Fruit fly (Drosophila melanogaster): Measurements from ENCODE around the gene Tk.

Tk gene

DNA sequence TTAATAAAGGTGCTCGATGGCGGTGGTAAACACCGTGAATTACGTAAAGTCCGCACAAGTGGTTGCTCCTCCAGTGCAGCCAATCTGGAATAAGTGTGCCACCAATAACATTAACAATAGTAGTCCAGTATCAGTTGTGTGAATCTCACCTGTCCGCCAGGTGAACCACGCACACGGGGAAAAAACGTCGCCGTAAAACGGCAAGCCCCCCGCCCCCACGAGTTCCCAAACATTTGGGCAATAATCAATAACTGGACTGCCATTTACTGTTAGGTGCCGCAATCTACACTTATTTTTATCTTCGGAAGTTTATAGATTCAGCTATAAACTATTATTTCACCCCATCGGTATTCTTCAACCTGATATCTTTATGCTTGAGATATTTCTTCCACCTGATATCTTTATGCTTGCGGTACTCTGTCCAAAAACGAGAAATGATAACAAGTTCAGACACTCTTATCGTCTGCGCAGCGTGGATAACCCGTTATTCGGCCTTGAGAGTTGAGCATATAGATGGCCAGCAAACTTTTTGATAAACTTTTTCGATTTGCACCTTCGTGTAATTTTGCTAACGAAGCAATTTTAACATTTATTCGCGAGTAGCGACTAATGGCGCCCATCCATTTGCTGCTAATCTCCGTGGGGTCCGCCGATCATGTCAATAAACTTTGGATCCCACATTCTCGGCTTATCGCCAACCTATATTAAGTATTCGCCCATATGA is 37.1 kb downstream of the Tk start (continued):
- TF ChIP-seq Antp (GFP tag; optimal IDR thresholded peaks at IDR 0.05) = no peak
- TF ChIP-seq pb (GFP tag; optimal IDR thresholded peaks at IDR 0.05) = no peak
- no peak for TF ChIP-seq org-1 (GFP tag; optimal IDR thresholded peaks at IDR 0.05)
- peak; percentile 23 for TF ChIP-seq Fer3 (tag; optimal IDR thresholded peaks at IDR 0.05)
- no peak for TF ChIP-seq pros (GFP tag; optimal IDR thresholded peaks at IDR 0.05)
- TF ChIP-seq Stat92E (GFP tag; optimal IDR thresholded peaks at IDR 0.05) = no peak
- TF ChIP-seq prd (optimal IDR thresholded peaks at IDR 0.05) = no peak
- TF ChIP-seq prd (GFP tag; IDR thresholded peaks at IDR 0.05) = no peak
- no peak for TF ChIP-seq wek (GFP tag; optimal IDR thresholded peaks at IDR 0.05)
- TF ChIP-seq CG15479 (GFP tag; optimal IDR thresholded peaks at IDR 0.05) = no peak
- TF ChIP-seq dmrt11E (tag; optimal IDR thresholded peaks at IDR 0.05) = no peak
- TF ChIP-seq NC2α (GFP tag; optimal IDR thresholded peaks at IDR 0.05) = no peak
- no peak for TF ChIP-seq crc (GFP tag; optimal IDR thresholded peaks at IDR 0.05)
- peak; percentile 66 for TF ChIP-seq grn (GFP tag; optimal IDR thresholded peaks at IDR 0.05)
- no peak for TF ChIP-seq slbo (GFP tag; IDR thresholded peaks at IDR 0.05)
- TF ChIP-seq grau (tag; optimal IDR thresholded peaks at IDR 0.05) = no peak
- TF ChIP-seq sim (GFP tag; IDR thresholded peaks at IDR 0.05) = no peak
- TF ChIP-seq CG17802 (tag; optimal IDR thresholded peaks at IDR 0.05) = no peak
- TF ChIP-seq CG1832 (GFP tag; optimal IDR thresholded peaks at IDR 0.05) = no peak
- TF ChIP-seq Spps (tag; optimal IDR thresholded peaks at IDR 0.05) = no peak
- no peak for TF ChIP-seq ssp (GFP tag; IDR thresholded peaks at IDR 0.05)
- TF ChIP-seq Camta (GFP tag; optimal IDR thresholded peaks at IDR 0.05) = no peak
- peak; percentile 91 for TF ChIP-seq mirr (GFP tag; optimal IDR thresholded peaks at IDR 0.05)
- no peak for TF ChIP-seq HHEX (GFP tag; optimal IDR thresholded peaks at IDR 0.05)
- no peak for TF ChIP-seq Nf-YB (GFP tag; optimal IDR thresholded peaks at IDR 0.05)
- TF ChIP-seq Optix (GFP tag; IDR thresholded peaks at IDR 0.05) = no peak
- no peak for TF ChIP-seq BEAF-32 (GFP tag; optimal IDR thresholded peaks at IDR 0.05)
- TF ChIP-seq lmd (GFP tag; IDR thresholded peaks at IDR 0.05) = no peak
- no peak for TF ChIP-seq Ptx1 (GFP tag; IDR thresholded peaks at IDR 0.05)
- TF ChIP-seq wdn (GFP tag; IDR thresholded peaks at IDR 0.05) = no peak
- TF ChIP-seq zfh1 (GFP tag; IDR thresholded peaks at IDR 0.05) = no peak
- TF ChIP-seq Hr39 (optimal IDR thresholded peaks at IDR 0.05) = no peak
- no peak for TF ChIP-seq Blimp-1 (GFP tag; optimal IDR thresholded peaks at IDR 0.05)
- TF ChIP-seq kah (GFP tag; optimal IDR thresholded peaks at IDR 0.05) = no peak
- no peak for TF ChIP-seq slp2 (GFP tag; optimal IDR thresholded peaks at IDR 0.05)
- no peak for TF ChIP-seq CG30020 (tag; optimal IDR thresholded peaks at IDR 0.05)
- TF ChIP-seq CG17328 (GFP tag; IDR thresholded peaks at IDR 0.05) = no peak
- no peak for TF ChIP-seq CG10267 (tag; optimal IDR thresholded peaks at IDR 0.05)
- no peak for TF ChIP-seq CG13624 (GFP tag; optimal IDR thresholded peaks at IDR 0.05)
- TF ChIP-seq MBD-R2 (GFP tag; IDR thresholded peaks at IDR 0.05) = no peak
- no peak for TF ChIP-seq Ssrp (tag; optimal IDR thresholded peaks at IDR 0.05)
- TF ChIP-seq yki (optimal IDR thresholded peaks at IDR 0.05) = no peak
- TF ChIP-seq Med (GFP tag) = peak; percentile 71
- peak; percentile 13 for TF ChIP-seq CG2678 (tag; optimal IDR thresholded peaks at IDR 0.05)
- no peak for TF ChIP-seq az2 (GFP tag; optimal IDR thresholded peaks at IDR 0.05)
- no peak for TF ChIP-seq Xrp1 (GFP tag; IDR thresholded peaks at IDR 0.05)
- TF ChIP-seq H15 (GFP tag; IDR thresholded peaks at IDR 0.05) = no peak
- no peak for TF ChIP-seq CG11456 (GFP tag; IDR thresholded peaks at IDR 0.05)
- no peak for TF ChIP-seq CG8290 (GFP tag; optimal IDR thresholded peaks at IDR 0.05)
- peak in 1 of 2 experiments; percentile 31 for TF ChIP-seq CG8290 (tag; optimal IDR thresholded peaks at IDR 0.05)
- no peak for TF ChIP-seq ems (GFP tag; optimal IDR thresholded peaks at IDR 0.05)
- peak; percentile 67 for TF ChIP-seq B-H2 (GFP tag; optimal IDR thresholded peaks at IDR 0.05)
